Worm (Caenorhabditis elegans) whole organism, L2 larva: ENCODE results near the gene ugt-45.
A peak's percentile ranks its signal among the peaks of the same experiment; 100 is the strongest.

Source experiments
- C34F6.9 ChIP-seq: fragments of 150-350 bp; optimal IDR thresholded peaks from 2 replicates; lab custom pipeline; 2014; ENCODE audit warnings: missing biosample characterization, missing genetic modification characterization
- F13H6.1 ChIP-seq: sonication (generic microtip); optimal IDR thresholded peaks from 2 replicates; lab custom pipeline; 2016; ENCODE audit warnings: missing genetic modification characterization, missing compliant biosample characterization
- R02D3.7 ChIP-seq: fragments of 150-350 bp; optimal IDR thresholded peaks from 2 replicates; lab custom pipeline; 2014; ENCODE audit warnings: missing biosample characterization, missing genetic modification characterization
- Y55F3AM.14 ChIP-seq: fragments of 200-800 bp; sonication (Bioruptor generic); optimal IDR thresholded peaks from 2 replicates; lab custom pipeline; 2018; ENCODE audit warnings: mild to moderate bottlenecking, missing genetic modification characterization, missing compliant biosample characterization
- ZK546.5 ChIP-seq: sonication (generic microtip); optimal IDR thresholded peaks from 2 replicates; lab custom pipeline; 2017; ENCODE audit warnings: missing biosample characterization, missing genetic modification characterization
- alr-1 ChIP-seq: fragments of 150-350 bp; optimal IDR thresholded peaks from 2 replicates; lab custom pipeline; 2014; ENCODE audit warnings: missing biosample characterization, missing genetic modification characterization
- ama-1 ChIP-seq: fragments of 150-350 bp; optimal IDR thresholded peaks from 2 replicates; lab custom pipeline; 2018; ENCODE audit warnings: inconsistent platforms
- blmp-1 ChIP-seq: sonication (generic microtip); optimal IDR thresholded peaks from 2 replicates; lab custom pipeline; 2017; ENCODE audit warnings: missing genetic modification characterization, mild to moderate bottlenecking, missing compliant biosample characterization, antibody characterized with exemption, moderate library complexity; ENCODE audit not compliant: insufficient read depth
- ceh-16 ChIP-seq: fragments of 150-350 bp; optimal IDR thresholded peaks from 2 replicates; lab custom pipeline; 2014; ENCODE audit warnings: missing biosample characterization, missing genetic modification characterization
- ceh-82 ChIP-seq: fragments of 150-350 bp; optimal IDR thresholded peaks from 2 replicates; lab custom pipeline; 2014; ENCODE audit warnings: missing biosample characterization, missing genetic modification characterization
- crh-2 ChIP-seq: sonication (generic microtip); optimal IDR thresholded peaks from 2 replicates; lab custom pipeline; 2017; ENCODE audit warnings: missing biosample characterization, missing genetic modification characterization
- dmd-4 ChIP-seq: sonication (generic microtip); optimal IDR thresholded peaks from 2 replicates; lab custom pipeline; 2017; ENCODE audit warnings: missing biosample characterization, missing genetic modification characterization
- egl-27 ChIP-seq: sonication (generic microtip); optimal IDR thresholded peaks from 3 replicates; lab custom pipeline; 2017; ENCODE audit warnings: missing biosample characterization, missing genetic modification reagents, missing genetic modification characterization
- elt-1 ChIP-seq: fragments of 150-350 bp; optimal IDR thresholded peaks from 2 replicates; lab custom pipeline; 2014; ENCODE audit warnings: missing biosample characterization, missing genetic modification characterization
- elt-3 ChIP-seq: sonication (generic microtip); optimal IDR thresholded peaks from 2 replicates; lab custom pipeline; 2017; ENCODE audit warnings: missing biosample characterization, missing genetic modification characterization
- fos-1 ChIP-seq: fragments of 150-350 bp; optimal IDR thresholded peaks from 2 replicates; lab custom pipeline; 2014; ENCODE audit warnings: missing biosample characterization, missing genetic modification characterization
- gmeb-1 ChIP-seq: fragments of 150-350 bp; optimal IDR thresholded peaks from 2 replicates; lab custom pipeline; 2014; ENCODE audit warnings: missing biosample characterization, missing genetic modification characterization
- lin-11 ChIP-seq: fragments of 150-350 bp; sonication (generic microtip); optimal IDR thresholded peaks from 2 replicates; lab custom pipeline; 2014; ENCODE audit warnings: missing biosample characterization, missing genetic modification characterization, inconsistent platforms, mixed read lengths
- lin-13 ChIP-seq: fragments of 150-350 bp; optimal IDR thresholded peaks from 2 replicates; lab custom pipeline; 2014; ENCODE audit warnings: missing biosample characterization, missing genetic modification reagents, missing genetic modification characterization
- lsy-2 ChIP-seq, 2 experiments: fragments of 150-350 bp in 1 of 2; sonication (generic microtip) in 1 of 2; optimal IDR thresholded peaks; 2 replicates each; lab custom pipeline; 2014 to 2017; ENCODE audit warnings: missing biosample characterization in 2 of 2, missing genetic modification characterization in 2 of 2
- mab-5 ChIP-seq: fragments of 150-350 bp; optimal IDR thresholded peaks from 2 replicates; lab custom pipeline; 2014; ENCODE audit warnings: missing biosample characterization, missing genetic modification characterization
- mbf-1 ChIP-seq: sonication (generic microtip); optimal IDR thresholded peaks from 2 replicates; lab custom pipeline; 2017; ENCODE audit warnings: missing biosample characterization, missing genetic modification characterization
- mdl-1 ChIP-seq, 2 experiments: fragments of 150-350 bp in 1 of 2; sonication (generic microtip) in 1 of 2; optimal IDR thresholded peaks; 2 replicates each; lab custom pipeline; 2017; ENCODE audit warnings: missing biosample characterization in 2 of 2, missing genetic modification characterization in 2 of 2
- nhr-11 ChIP-seq: fragments of 150-350 bp; optimal IDR thresholded peaks from 2 replicates; lab custom pipeline; 2014; ENCODE audit warnings: missing biosample characterization, missing genetic modification characterization
- nhr-12 ChIP-seq: fragments of 150-350 bp; optimal IDR thresholded peaks from 2 replicates; lab custom pipeline; 2014; ENCODE audit warnings: missing biosample characterization, missing genetic modification characterization
- nhr-129 ChIP-seq: fragments of 150-350 bp; optimal IDR thresholded peaks from 2 replicates; lab custom pipeline; 2014; ENCODE audit warnings: missing biosample characterization, missing genetic modification characterization
- nhr-21 ChIP-seq: fragments of 150-350 bp; optimal IDR thresholded peaks from 2 replicates; lab custom pipeline; 2014; ENCODE audit warnings: missing biosample characterization, missing genetic modification characterization
- nhr-23 ChIP-seq: fragments of 150-350 bp; optimal IDR thresholded peaks from 2 replicates; lab custom pipeline; 2014; ENCODE audit warnings: missing biosample characterization, missing genetic modification reagents, missing genetic modification characterization
- nhr-237 ChIP-seq: fragments of 150-350 bp; optimal IDR thresholded peaks from 2 replicates; lab custom pipeline; 2014; ENCODE audit warnings: missing biosample characterization, missing genetic modification characterization
- nhr-25 ChIP-seq: fragments of 150-350 bp; sonication (generic microtip); optimal IDR thresholded peaks from 3 replicates; lab custom pipeline; 2014; ENCODE audit warnings: missing biosample characterization, missing genetic modification characterization
- nhr-6 ChIP-seq: fragments of 150-350 bp; optimal IDR thresholded peaks from 2 replicates; lab custom pipeline; 2014; ENCODE audit warnings: missing biosample characterization, missing genetic modification characterization
- nhr-77 ChIP-seq: fragments of 150-350 bp; optimal IDR thresholded peaks from 2 replicates; lab custom pipeline; 2014; ENCODE audit warnings: missing biosample characterization, missing genetic modification characterization
- peb-1 ChIP-seq: fragments of 150-350 bp; optimal IDR thresholded peaks from 2 replicates; lab custom pipeline; 2014; ENCODE audit warnings: missing biosample characterization, missing genetic modification characterization
- sem-4 ChIP-seq: fragments of 150-350 bp; optimal IDR thresholded peaks from 2 replicates; lab custom pipeline; 2014; ENCODE audit warnings: missing biosample characterization, missing genetic modification reagents, missing genetic modification characterization
- skn-1 ChIP-seq: sonication (generic microtip); optimal IDR thresholded peaks from 2 replicates; lab custom pipeline; 2017; ENCODE audit warnings: missing biosample characterization, missing genetic modification characterization
- sma-3 ChIP-seq: sonication (generic microtip); optimal IDR thresholded peaks from 2 replicates; lab custom pipeline; 2016; ENCODE audit warnings: missing genetic modification reagents, missing genetic modification characterization, missing compliant biosample characterization
- sma-9 ChIP-seq, 2 experiments: fragments of 150-350 bp in 1 of 2; sonication (generic microtip) in 1 of 2; optimal IDR thresholded peaks; 2 replicates each; lab custom pipeline; 2014 to 2016; ENCODE audit warnings: missing genetic modification characterization in 2 of 2, mild to moderate bottlenecking in 1 of 2, missing biosample characterization in 1 of 2, missing compliant biosample characterization in 1 of 2, missing genetic modification reagents in 1 of 2, moderate library complexity in 1 of 2
- snpc-4 ChIP-seq: fragments of 150-350 bp; optimal IDR thresholded peaks from 2 replicates; lab custom pipeline; 2014; ENCODE audit warnings: missing biosample characterization, missing genetic modification characterization
- unc-39 ChIP-seq: fragments of 150-350 bp; optimal IDR thresholded peaks from 2 replicates; lab custom pipeline; 2014; ENCODE audit warnings: missing biosample characterization, missing genetic modification characterization
- unc-55 ChIP-seq: fragments of 150-350 bp; sonication (generic microtip); optimal IDR thresholded peaks from 3 replicates; lab custom pipeline; 2014; ENCODE audit warnings: missing biosample characterization, missing genetic modification reagents, missing genetic modification characterization
- unc-62 ChIP-seq: fragments of 150-350 bp; optimal IDR thresholded peaks from 2 replicates; lab custom pipeline; 2014; ENCODE audit warnings: missing biosample characterization, missing genetic modification reagents, missing genetic modification characterization
- zag-1 ChIP-seq: fragments of 150-350 bp; optimal IDR thresholded peaks from 2 replicates; lab custom pipeline; 2014; ENCODE audit warnings: missing biosample characterization, missing genetic modification characterization
- ztf-11 ChIP-seq: sonication (generic microtip); optimal IDR thresholded peaks from 2 replicates; lab custom pipeline; 2017; ENCODE audit warnings: missing biosample characterization, missing genetic modification characterization
- ztf-4 ChIP-seq: fragments of 150-350 bp; optimal IDR thresholded peaks from 2 replicates; lab custom pipeline; 2014; ENCODE audit warnings: missing biosample characterization, missing genetic modification characterization

ugt-45 gene

DNA sequence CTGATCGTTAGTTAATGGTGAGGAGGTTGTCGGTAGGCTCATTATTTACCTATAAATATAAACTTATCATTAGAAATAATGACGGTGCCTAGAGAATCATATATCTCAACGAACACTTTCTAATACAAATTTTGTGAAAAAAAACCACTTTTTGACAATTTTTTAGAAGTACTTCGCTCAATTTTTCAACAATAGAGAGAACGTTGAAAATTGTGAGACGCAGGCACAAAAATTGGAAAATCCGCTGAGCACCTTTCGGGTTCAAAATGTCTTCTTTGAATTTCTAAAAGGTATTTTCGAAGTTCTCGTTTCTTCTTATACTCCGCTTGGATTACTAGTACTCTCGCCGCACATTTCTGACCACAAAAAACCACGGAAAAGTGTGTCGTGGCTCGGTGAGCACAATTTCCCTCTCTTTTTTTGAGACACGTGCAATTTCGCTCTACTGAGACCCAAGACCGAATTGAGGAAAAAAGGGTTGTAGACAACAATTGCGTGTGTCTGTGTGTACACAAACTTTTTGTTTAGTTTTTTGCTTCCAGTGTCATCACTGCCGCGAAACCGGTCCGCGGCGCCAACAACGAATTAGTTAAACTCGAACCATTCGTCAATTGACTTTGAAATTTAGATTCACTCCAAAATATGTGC is 9.9 kb downstream of the ugt-45 start, which contains the start of gene nape-1:
Gene nape-1, minus strand, starts transcription at position 51 of the 648 bp plus-strand sequence.
- peak in 1 of 2 experiments; percentile 28 for TF ChIP-seq mdl-1 (tag; optimal IDR thresholded peaks at IDR 0.05; lab: Kevin White, UChicago)
- peak; percentile 52 for TF ChIP-seq crh-2 (tag; lab: Kevin White, UChicago)
- no peak for TF ChIP-seq peb-1 (tag; lab: Kevin White, UChicago)
- no peak for TF ChIP-seq elt-3 (tag; lab: Kevin White, UChicago)
- peak; percentile 46 for TF ChIP-seq C34F6.9 (tag; lab: Kevin White, UChicago)
- TF ChIP-seq gmeb-1: peak; percentile 34
- no peak for TF ChIP-seq ztf-11 (tag; lab: Kevin White, UChicago)
- TF ChIP-seq unc-62 (GFP tag; lab: Kevin White, UChicago): no peak
- TF ChIP-seq nhr-25 (tag; lab: Kevin White, UChicago): no peak
- peak; percentile 4 for TF ChIP-seq sma-9 (GFP tag; optimal IDR thresholded peaks at IDR 0.05; lab: Kevin White, UChicago)
- TF ChIP-seq sma-9 (tag; optimal IDR thresholded peaks at IDR 0.05; lab: Kevin White, UChicago): no peak
- no peak for TF ChIP-seq ama-1
- peak in 1 of 2 experiments; percentile 28 for TF ChIP-seq lsy-2 (tag; optimal IDR thresholded peaks at IDR 0.05; lab: Kevin White, UChicago)
- TF ChIP-seq mbf-1 (tag; lab: Kevin White, UChicago): no peak
- no peak for TF ChIP-seq dmd-4 (tag; lab: Kevin White, UChicago)
- TF ChIP-seq nhr-6 (tag; lab: Kevin White, UChicago): no peak
- peak; percentile 68 for TF ChIP-seq F13H6.1 (tag; lab: Kevin White, UChicago)
- TF ChIP-seq nhr-12 (tag; lab: Kevin White, UChicago): no peak
- TF ChIP-seq lin-13 (GFP tag; lab: Kevin White, UChicago): peak; percentile 41
- TF ChIP-seq Y55F3AM.14 (GFP tag; lab: Kevin White, UChicago): no peak
- TF ChIP-seq ceh-82: no peak
- TF ChIP-seq sem-4 (tag; lab: Kevin White, UChicago): no peak
- TF ChIP-seq nhr-129 (tag; lab: Kevin White, UChicago): peak; percentile 74
- peak; percentile 43 for TF ChIP-seq fos-1 (tag; lab: Kevin White, UChicago)
- no peak for TF ChIP-seq nhr-21 (tag; lab: Kevin White, UChicago)
- TF ChIP-seq ztf-4 (tag; lab: Kevin White, UChicago): no peak
- TF ChIP-seq unc-55: peak; percentile 47

DNA sequence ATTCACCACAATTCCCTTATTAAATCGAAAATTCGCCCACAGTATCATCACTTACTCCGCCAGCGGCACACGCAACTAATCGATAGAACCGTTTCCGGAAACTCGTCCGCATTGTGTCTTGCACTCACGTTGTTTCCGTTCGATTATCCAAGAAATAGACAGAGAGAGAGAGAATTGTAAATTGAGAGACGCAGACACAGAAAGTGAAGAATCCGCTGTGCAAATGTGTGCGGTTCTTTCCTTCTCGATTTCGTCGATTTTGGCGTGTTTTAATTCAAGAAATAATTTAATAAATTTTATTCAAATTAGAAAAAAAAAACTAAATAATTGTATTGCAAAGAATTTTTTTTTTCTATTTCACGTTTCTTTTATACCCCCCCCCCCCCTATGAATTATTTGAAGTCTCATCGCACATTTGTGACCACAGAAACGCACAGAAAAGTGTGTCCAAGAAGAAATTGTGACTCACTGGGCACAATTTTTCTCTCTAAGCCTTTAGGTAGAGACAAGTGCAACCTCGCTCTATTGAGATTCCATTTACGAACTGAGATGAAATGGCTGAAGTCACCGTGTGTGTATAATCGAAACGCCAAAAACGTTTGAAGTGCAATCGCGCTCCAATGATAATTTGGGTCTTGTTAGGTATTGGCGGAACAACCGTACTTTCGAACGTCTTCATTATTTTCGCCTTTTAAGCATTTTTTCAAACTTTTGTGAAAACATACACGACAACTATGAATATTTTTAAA is 12.1 kb downstream of the ugt-45 start, which contains the start of gene nape-2:
Gene nape-2, minus strand, starts transcription at position 271 of the 749 bp plus-strand sequence.
- TF ChIP-seq lin-11 (tag; lab: Kevin White, UChicago): no peak
- no peak for TF ChIP-seq nhr-12 (tag; lab: Kevin White, UChicago)
- no peak for TF ChIP-seq skn-1 (tag; lab: Kevin White, UChicago)
- no peak for TF ChIP-seq mab-5 (tag; lab: Kevin White, UChicago)
- no peak for TF ChIP-seq unc-62 (GFP tag; lab: Kevin White, UChicago)
- no peak for TF ChIP-seq dmd-4 (tag; lab: Kevin White, UChicago)
- TF ChIP-seq mdl-1 (tag; optimal IDR thresholded peaks at IDR 0.05; lab: Kevin White, UChicago): no peak
- TF ChIP-seq zag-1 (tag; lab: Kevin White, UChicago): no peak
- no peak for TF ChIP-seq ztf-4 (tag; lab: Kevin White, UChicago)
- no peak for TF ChIP-seq egl-27 (tag; lab: Kevin White, UChicago)
- no peak for TF ChIP-seq elt-1 (tag; lab: Kevin White, UChicago)
- TF ChIP-seq C34F6.9 (tag; lab: Kevin White, UChicago): peak; percentile 5
- TF ChIP-seq unc-55: peak; percentile 18
- TF ChIP-seq sma-9 (GFP tag; optimal IDR thresholded peaks at IDR 0.05; lab: Kevin White, UChicago): no peak
- no peak for TF ChIP-seq sma-9 (tag; optimal IDR thresholded peaks at IDR 0.05; lab: Kevin White, UChicago)
- TF ChIP-seq Y55F3AM.14 (GFP tag; lab: Kevin White, UChicago): no peak
- TF ChIP-seq unc-39 (tag; lab: Kevin White, UChicago): no peak
- TF ChIP-seq alr-1 (tag; lab: Kevin White, UChicago): no peak
- TF ChIP-seq sma-3 (GFP tag; lab: Kevin White, UChicago): no peak
- TF ChIP-seq nhr-237 (tag; lab: Kevin White, UChicago): no peak
- TF ChIP-seq snpc-4 (tag; lab: Kevin White, UChicago): no peak
- peak; percentile 17 for TF ChIP-seq crh-2 (tag; lab: Kevin White, UChicago)
- no peak for TF ChIP-seq nhr-77 (tag; lab: Kevin White, UChicago)
- TF ChIP-seq nhr-21 (tag; lab: Kevin White, UChicago): no peak
- TF ChIP-seq ceh-82: no peak
- no peak for TF ChIP-seq ztf-11 (tag; lab: Kevin White, UChicago)
- no peak for TF ChIP-seq nhr-25 (tag; lab: Kevin White, UChicago)
- no peak for TF ChIP-seq ZK546.5 (tag; lab: Kevin White, UChicago)
- TF ChIP-seq lin-13 (GFP tag; lab: Kevin White, UChicago): no peak
- no peak for TF ChIP-seq blmp-1 (tag; lab: Kevin White, UChicago)
- peak; percentile 24 for TF ChIP-seq fos-1 (tag; lab: Kevin White, UChicago)
- TF ChIP-seq sem-4 (tag; lab: Kevin White, UChicago): no peak
- no peak for TF ChIP-seq nhr-23 (tag; lab: Kevin White, UChicago)
- TF ChIP-seq elt-3 (tag; lab: Kevin White, UChicago): no peak
- TF ChIP-seq R02D3.7: no peak
- no peak for TF ChIP-seq ceh-16 (tag; lab: Kevin White, UChicago)
- TF ChIP-seq lsy-2 (tag; optimal IDR thresholded peaks at IDR 0.05; lab: Kevin White, UChicago): peak in 1 of 2 experiments; percentile 27
- peak; percentile 30 for TF ChIP-seq nhr-129 (tag; lab: Kevin White, UChicago)
- no peak for TF ChIP-seq nhr-6 (tag; lab: Kevin White, UChicago)
- no peak for TF ChIP-seq nhr-11 (tag; lab: Kevin White, UChicago)
